Fruit fly (Drosophila melanogaster): ENCODE results near the gene Dys.

DNA sequence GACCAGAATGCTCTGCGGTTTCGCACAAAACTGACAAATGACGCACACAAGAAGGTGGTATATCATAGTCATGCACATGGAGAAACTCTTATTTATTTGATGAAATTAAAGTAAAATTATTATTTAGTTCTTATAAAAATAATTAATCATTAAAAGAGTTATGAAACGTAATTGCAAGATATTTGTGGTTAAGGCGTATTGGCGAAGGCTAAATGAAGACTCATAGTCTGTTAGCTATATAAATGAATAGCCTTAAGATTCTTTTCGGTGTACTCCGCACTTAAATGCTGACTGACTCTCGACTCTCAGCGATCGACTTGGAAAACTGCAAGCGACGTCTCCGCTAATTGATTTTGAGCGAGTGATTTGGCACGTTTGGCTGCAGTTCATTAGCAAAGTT is 15.6 kb downstream of the Dys start:
- no peak for TF ChIP-seq CG7101 (tag; optimal IDR thresholded peaks at IDR 0.05)
- TF ChIP-seq CG33017 (tag; optimal IDR thresholded peaks at IDR 0.05), result peak; percentile 3
- no peak for TF ChIP-seq Mnt (GFP tag; optimal IDR thresholded peaks at IDR 0.05)
- no peak for TF ChIP-seq CG14711 (tag; optimal IDR thresholded peaks at IDR 0.05)
- TF ChIP-seq CG5204 (GFP tag; optimal IDR thresholded peaks at IDR 0.05), result no peak
- TF ChIP-seq kay (GFP tag; ENCODE audit: borderline replicate concordance), result no peak
- TF ChIP-seq Clk (GFP tag; optimal IDR thresholded peaks at IDR 0.05), result no peak
- TF ChIP-seq cnc (optimal IDR thresholded peaks at IDR 0.05), result no peak
- TF ChIP-seq tj (GFP tag; optimal IDR thresholded peaks at IDR 0.05), result no peak
- TF ChIP-seq pad (GFP tag; optimal IDR thresholded peaks at IDR 0.05), result no peak
- no peak for TF ChIP-seq Hr96 (GFP tag; optimal IDR thresholded peaks at IDR 0.05)
- no peak for TF ChIP-seq cic (GFP tag; optimal IDR thresholded peaks at IDR 0.05)
- TF ChIP-seq bab1 (GFP tag; optimal IDR thresholded peaks at IDR 0.05), result peak; percentile 43

Data from whole organism, adult.